Worm (Caenorhabditis elegans) whole organism, L4 larva: ENCODE results near the gene npp-5.

Experiments used
- F10B5.3 ChIP-seq: sonication (generic microtip); optimal IDR thresholded peaks from 2 replicates; lab custom pipeline; 2016; ENCODE audit warnings: mild to moderate bottlenecking, missing genetic modification characterization, missing compliant biosample characterization
- F37D6.2 ChIP-seq: sonication (generic microtip); optimal IDR thresholded peaks from 2 replicates; lab custom pipeline; 2016; ENCODE audit warnings: mild to moderate bottlenecking, missing genetic modification characterization, missing compliant biosample characterization
- F44E2.7 ChIP-seq: fragments of 200-800 bp; sonication (Bioruptor generic); IDR thresholded peaks from 2 replicates; pipeline ENCODE4 v2.1.2; 2022; ENCODE audit warnings: missing genetic modification characterization, missing compliant biosample characterization
- F49E8.2 ChIP-seq: sonication (generic microtip); optimal IDR thresholded peaks from 2 replicates; lab custom pipeline; 2016; ENCODE audit warnings: missing compliant biosample characterization, mild to moderate bottlenecking, missing genetic modification characterization, borderline replicate concordance
- T20F7.1 ChIP-seq: fragments of 200-800 bp; sonication (Bioruptor generic); optimal IDR thresholded peaks from 2 replicates; lab custom pipeline; 2018; ENCODE audit warnings: mild to moderate bottlenecking, missing genetic modification characterization, missing compliant biosample characterization
- T26A8.4 ChIP-seq: fragments of 200-800 bp; sonication (Bioruptor generic); IDR thresholded peaks from 2 replicates; pipeline ENCODE4 v1.3.6; 2022; ENCODE audit warnings: missing genetic modification characterization, missing compliant biosample characterization
- Y48G9A.11 ChIP-seq: fragments of 200-800 bp; sonication (Bioruptor generic); IDR thresholded peaks from 2 replicates; pipeline ENCODE4 v1.3.6; 2022; ENCODE audit warnings: missing genetic modification reagents, missing genetic modification characterization, missing compliant biosample characterization
- ZK337.2 ChIP-seq: fragments of 200-800 bp; sonication (Bioruptor generic); IDR thresholded peaks from 2 replicates; pipeline ENCODE4 v1.3.6; 2022; ENCODE audit warnings: missing genetic modification reagents, missing genetic modification characterization, missing compliant biosample characterization
- ZK546.5 ChIP-seq, 2 experiments: sonication (generic microtip); optimal IDR thresholded peaks; 2 replicates each; lab custom pipeline; 2017; ENCODE audit warnings: missing biosample characterization in 2 of 2, missing genetic modification characterization in 2 of 2
- ama-1 ChIP-seq: fragments of 150-350 bp; optimal IDR thresholded peaks from 2 replicates; lab custom pipeline; 2014; ENCODE audit warnings: inconsistent platforms, mixed read lengths
- arid-1 ChIP-seq: fragments of 200-800 bp; sonication (Bioruptor generic); conservative IDR thresholded peaks from 2 replicates; pipeline ENCODE4 v1.3.6; 2022; ENCODE audit warnings: missing genetic modification reagents, missing genetic modification characterization, missing compliant biosample characterization
- attf-4 ChIP-seq: sonication (generic microtip); optimal IDR thresholded peaks from 3 replicates; lab custom pipeline; 2017; ENCODE audit warnings: missing biosample characterization, missing genetic modification characterization
- ceh-32 ChIP-seq: sonication (generic microtip); optimal IDR thresholded peaks from 2 replicates; lab custom pipeline; 2016; ENCODE audit warnings: mild to moderate bottlenecking, missing genetic modification characterization, missing compliant biosample characterization; ENCODE audit not compliant: poor library complexity
- ceh-44 ChIP-seq: fragments of 200-800 bp; sonication (Bioruptor generic); IDR thresholded peaks from 2 replicates; pipeline ENCODE4 v1.3.6; 2022; ENCODE audit warnings: missing genetic modification reagents, missing genetic modification characterization, missing compliant biosample characterization
- ceh-82 ChIP-seq: sonication (generic microtip); optimal IDR thresholded peaks from 2 replicates; lab custom pipeline; 2017; ENCODE audit warnings: missing biosample characterization, missing genetic modification characterization
- cey-2 ChIP-seq: sonication (generic microtip); optimal IDR thresholded peaks from 3 replicates; lab custom pipeline; 2017; ENCODE audit warnings: missing genetic modification characterization, mild to moderate bottlenecking, missing compliant biosample characterization, antibody characterized with exemption, borderline replicate concordance; ENCODE audit not compliant: insufficient read depth
- ctbp-1 ChIP-seq: fragments of 200-800 bp; sonication (Bioruptor generic); IDR thresholded peaks from 2 replicates; pipeline ENCODE4 v1.3.6; 2022; ENCODE audit warnings: missing genetic modification reagents, missing genetic modification characterization, missing compliant biosample characterization
- duxl-1 ChIP-seq: sonication (generic microtip); optimal IDR thresholded peaks from 2 replicates; lab custom pipeline; 2016; ENCODE audit warnings: mild to moderate bottlenecking, missing genetic modification characterization, moderate library complexity, missing compliant biosample characterization; ENCODE audit not compliant: poor library complexity
- dve-1 ChIP-seq: sonication (generic microtip); optimal IDR thresholded peaks from 2 replicates; lab custom pipeline; 2017; ENCODE audit warnings: antibody characterized with exemption, mild to moderate bottlenecking, missing genetic modification characterization, missing compliant biosample characterization; ENCODE audit not compliant: insufficient read depth
- fkh-10 ChIP-seq: fragments of 150-350 bp; optimal IDR thresholded peaks from 2 replicates; lab custom pipeline; 2014; ENCODE audit warnings: missing biosample characterization, missing genetic modification reagents, missing genetic modification characterization
- hlh-11 ChIP-seq: fragments of 200-800 bp; sonication (Bioruptor generic); optimal IDR thresholded peaks from 2 replicates; lab custom pipeline; 2018; ENCODE audit warnings: mild to moderate bottlenecking, missing genetic modification characterization, missing compliant biosample characterization
- lin-15B ChIP-seq: fragments of 150-350 bp; sonication (generic microtip); optimal IDR thresholded peaks from 3 replicates; lab custom pipeline; 2014; ENCODE audit warnings: missing biosample characterization, missing genetic modification characterization
- lsy-2 ChIP-seq, 2 experiments: fragments of 150-350 bp in 1 of 2; sonication (generic microtip) in 1 of 2; optimal IDR thresholded peaks; 2 replicates each; lab custom pipeline; 2014 to 2017; ENCODE audit warnings: missing biosample characterization in 2 of 2, missing genetic modification characterization in 2 of 2
- madf-5 ChIP-seq, 2 experiments: fragments of 200-800 bp; sonication (Bioruptor generic); IDR thresholded peaks; 2 replicates each; pipeline ENCODE4 v1.3.6; 2022; ENCODE audit warnings: missing compliant biosample characterization in 2 of 2, missing genetic modification characterization in 2 of 2
- madf-9 ChIP-seq: fragments of 200-800 bp; sonication (Bioruptor generic); conservative IDR thresholded peaks from 2 replicates; pipeline ENCODE4 v1.3.6; 2022; ENCODE audit warnings: missing genetic modification reagents, missing genetic modification characterization, missing compliant biosample characterization
- mep-1 ChIP-seq: fragments of 150-350 bp; sonication (generic microtip); optimal IDR thresholded peaks from 3 replicates; lab custom pipeline; 2014; ENCODE audit warnings: missing biosample characterization, missing genetic modification characterization
- mxl-3 ChIP-seq: fragments of 200-800 bp; sonication (Bioruptor generic); optimal IDR thresholded peaks from 2 replicates; lab custom pipeline; 2018; ENCODE audit warnings: mild to moderate bottlenecking, missing genetic modification characterization, missing compliant biosample characterization
- nhr-10 ChIP-seq: fragments of 150-350 bp; optimal IDR thresholded peaks from 2 replicates; lab custom pipeline; 2014; ENCODE audit warnings: missing biosample characterization, missing genetic modification characterization
- nhr-237 ChIP-seq: sonication (generic microtip); optimal IDR thresholded peaks from 2 replicates; lab custom pipeline; 2017; ENCODE audit warnings: missing biosample characterization, missing genetic modification characterization
- nhr-48 ChIP-seq: sonication (generic microtip); optimal IDR thresholded peaks from 2 replicates; lab custom pipeline; 2016; ENCODE audit warnings: mild to moderate bottlenecking, missing genetic modification characterization, missing compliant biosample characterization
- nhr-6 ChIP-seq: fragments of 150-350 bp; optimal IDR thresholded peaks from 2 replicates; lab custom pipeline; 2014; ENCODE audit warnings: missing biosample characterization, missing genetic modification characterization
- pha-4 ChIP-seq, 2 experiments: fragments of 150-350 bp in 1 of 2; fragments of 200-800 bp in 1 of 2; sonication (Bioruptor generic) in 1 of 2; IDR thresholded peaks in 1 of 2; optimal IDR thresholded peaks in 1 of 2; 2 replicates each; pipeline versions ENCODE4 v1.3.6 to Lab custom; 2014 to 2022; ENCODE audit warnings: missing genetic modification characterization in 2 of 2, missing genetic modification reagents in 2 of 2, missing biosample characterization in 1 of 2, missing compliant biosample characterization in 1 of 2
- php-3 ChIP-seq: fragments of 200-800 bp; sonication (Bioruptor generic); IDR thresholded peaks from 2 replicates; pipeline ENCODE4 v1.3.6; 2022; ENCODE audit warnings: missing genetic modification reagents, missing genetic modification characterization, missing compliant biosample characterization
- pqm-1 ChIP-seq: sonication (generic microtip); optimal IDR thresholded peaks from 2 replicates; lab custom pipeline; 2017; ENCODE audit warnings: missing biosample characterization, missing genetic modification characterization
- saeg-2 ChIP-seq: fragments of 200-800 bp; sonication (Bioruptor generic); IDR thresholded peaks from 2 replicates; pipeline ENCODE4 v1.3.6; 2022; ENCODE audit warnings: missing genetic modification reagents, missing genetic modification characterization, missing compliant biosample characterization
- set-16 ChIP-seq: fragments of 200-800 bp; sonication (Bioruptor generic); IDR thresholded peaks from 2 replicates; pipeline ENCODE4 v1.3.6; 2022; ENCODE audit warnings: missing genetic modification reagents, missing genetic modification characterization, missing compliant biosample characterization
- spr-1 ChIP-seq: sonication (generic microtip); optimal IDR thresholded peaks from 2 replicates; lab custom pipeline; 2016; ENCODE audit warnings: mild to moderate bottlenecking, missing genetic modification characterization, missing compliant biosample characterization
- spr-3 ChIP-seq: fragments of 200-800 bp; sonication (Bioruptor generic); optimal IDR thresholded peaks from 2 replicates; lab custom pipeline; 2018; ENCODE audit warnings: mild to moderate bottlenecking, missing genetic modification characterization, missing compliant biosample characterization
- tag-97 ChIP-seq: fragments of 200-800 bp; sonication (Bioruptor generic); IDR thresholded peaks from 2 replicates; pipeline ENCODE4 v1.3.6; 2022; ENCODE audit warnings: missing genetic modification characterization, missing compliant biosample characterization
- unc-130 ChIP-seq: sonication (generic microtip); optimal IDR thresholded peaks from 2 replicates; lab custom pipeline; 2016; ENCODE audit warnings: missing genetic modification reagents, missing genetic modification characterization, missing compliant biosample characterization
- unc-39 ChIP-seq: sonication (generic microtip); optimal IDR thresholded peaks from 2 replicates; lab custom pipeline; 2017; ENCODE audit warnings: missing biosample characterization, missing genetic modification characterization
- vab-7 ChIP-seq: fragments of 200-800 bp; sonication (Bioruptor generic); IDR thresholded peaks from 2 replicates; pipeline ENCODE4 v1.3.6; 2022; ENCODE audit warnings: missing genetic modification reagents, missing genetic modification characterization, missing compliant biosample characterization
- zag-1 ChIP-seq: fragments of 150-350 bp; optimal IDR thresholded peaks from 2 replicates; lab custom pipeline; 2014; ENCODE audit warnings: missing biosample characterization, missing genetic modification characterization
- zfp-2 ChIP-seq: sonication (generic microtip); optimal IDR thresholded peaks from 2 replicates; lab custom pipeline; 2016; ENCODE audit warnings: mild to moderate bottlenecking, missing genetic modification characterization, missing compliant biosample characterization
- zip-2 ChIP-seq: fragments of 150-350 bp; optimal IDR thresholded peaks from 2 replicates; lab custom pipeline; 2014; ENCODE audit warnings: missing biosample characterization, missing genetic modification characterization
- ztf-7 ChIP-seq: fragments of 150-350 bp; optimal IDR thresholded peaks from 2 replicates; lab custom pipeline; 2014; ENCODE audit warnings: missing biosample characterization, missing genetic modification characterization

npp-5 gene

ce11 chrII:11634681-11635527 lies 35.3 kb upstream of the npp-5 start (continued):
- TF ChIP-seq saeg-2 (GFP tag; lab: Robert Waterston, UW) (peak; percentile 65; the same call in 1 of the 2 replicates), cey-2 (tag; lab: Kevin White, UChicago) (no peak), hlh-11 (tag; lab: Kevin White, UChicago) (peak; percentile 95), madf-5 (GFP tag; IDR thresholded peaks at IDR 0.05; lab: Robert Waterston, UW) (no peak), nhr-6 (tag; lab: Kevin White, UChicago) (peak; percentile 79), attf-4 (tag; lab: Kevin White, UChicago) (no peak), nhr-48 (tag; lab: Kevin White, UChicago) (peak; percentile 47), nhr-237 (no peak), ztf-7 (tag; lab: Kevin White, UChicago) (no peak), F10B5.3 (tag; lab: Kevin White, UChicago) (no peak), ZK337.2 (peak; percentile 10; the same call in 1 of the 2 replicates), T20F7.1 (GFP tag; lab: Kevin White, UChicago) (peak; percentile 50), Y48G9A.11 (GFP tag; lab: Robert Waterston, UW) (no peak), vab-7 (no peak), ZK546.5 (tag; optimal IDR thresholded peaks at IDR 0.05; lab: Kevin White, UChicago) (no peak), zip-2 (tag; lab: Kevin White, UChicago) (no peak), tag-97 (GFP tag; lab: Robert Waterston, UW) (0 out of 2 replicates have a peak, but pooled peaks have one; percentile 19), ceh-82 (no peak), pha-4 (GFP tag; IDR thresholded peaks at IDR 0.05; lab: Robert Waterston, UW) (peak; percentile 78), pha-4 (tag; optimal IDR thresholded peaks at IDR 0.05; lab: Kevin White, UChicago) (peak; percentile 57), duxl-1 (peak; percentile 57), php-3 (GFP tag; lab: Robert Waterston, UW) (no peak), ctbp-1 (GFP tag; lab: Robert Waterston, UW) (peak; percentile 55; the same call in 1 of the 2 replicates), lsy-2 (tag; optimal IDR thresholded peaks at IDR 0.05; lab: Kevin White, UChicago) (peak; percentile 56 to 74), ceh-32 (tag; lab: Kevin White, UChicago) (no peak), T26A8.4 (peak; percentile 82), mep-1 (tag; lab: Kevin White, UChicago) (peak; percentile 90), spr-3 (peak; percentile 46), arid-1 (GFP tag; lab: Robert Waterston, UW) (peak; percentile 70)

ce11 chrII:11634057-11634676 lies 34.6 kb upstream of the npp-5 start:
- no peak for TF ChIP-seq unc-130 (GFP tag; lab: Kevin White, UChicago)
- peak; percentile 52 for TF ChIP-seq spr-3
- TF ChIP-seq spr-1 (tag; lab: Kevin White, UChicago) = peak; percentile 74
- peak; percentile 80 for TF ChIP-seq pha-4 (GFP tag; IDR thresholded peaks at IDR 0.05; lab: Robert Waterston, UW)
- no peak for TF ChIP-seq pha-4 (tag; optimal IDR thresholded peaks at IDR 0.05; lab: Kevin White, UChicago)
- TF ChIP-seq madf-9 (GFP tag; lab: Robert Waterston, UW) = no peak
- peak; percentile 88 for TF ChIP-seq ctbp-1 (GFP tag; lab: Robert Waterston, UW)
- peak; percentile 25 for TF ChIP-seq fkh-10
- TF ChIP-seq lin-15B (tag; lab: Kevin White, UChicago) = no peak
- TF ChIP-seq dve-1 (tag; lab: Kevin White, UChicago) = peak; percentile 85
- no peak for TF ChIP-seq F49E8.2 (tag; lab: Kevin White, UChicago)
- TF ChIP-seq set-16 (GFP tag; lab: Robert Waterston, UW) = peak; percentile 96
- peak; percentile 6 for TF ChIP-seq unc-39 (tag; lab: Kevin White, UChicago)
- peak; percentile 93 for TF ChIP-seq mxl-3 (GFP tag; lab: Kevin White, UChicago)
- TF ChIP-seq pqm-1 (tag; lab: Kevin White, UChicago) = no peak
- TF ChIP-seq F37D6.2 = peak; percentile 74
- peak; percentile 90 for TF ChIP-seq T26A8.4
- TF ChIP-seq zag-1 (tag; lab: Kevin White, UChicago) = no peak
- peak; percentile 34 for TF ChIP-seq nhr-10 (tag; lab: Kevin White, UChicago)
- no peak for TF ChIP-seq F44E2.7 (GFP tag; lab: Robert Waterston, UW)
- TF ChIP-seq ceh-44 (GFP tag; lab: Robert Waterston, UW) = peak; percentile 64; the same call in 1 of the 2 replicates
- no peak for TF ChIP-seq saeg-2 (GFP tag; lab: Robert Waterston, UW)
- peak; percentile 74 for TF ChIP-seq ama-1
- TF ChIP-seq Y48G9A.11 (GFP tag; lab: Robert Waterston, UW) = no peak
- TF ChIP-seq zfp-2 (tag; lab: Kevin White, UChicago) = no peak
